Worm (Caenorhabditis elegans): ENCODE measurements around the gene C35D10.17.

DNA sequence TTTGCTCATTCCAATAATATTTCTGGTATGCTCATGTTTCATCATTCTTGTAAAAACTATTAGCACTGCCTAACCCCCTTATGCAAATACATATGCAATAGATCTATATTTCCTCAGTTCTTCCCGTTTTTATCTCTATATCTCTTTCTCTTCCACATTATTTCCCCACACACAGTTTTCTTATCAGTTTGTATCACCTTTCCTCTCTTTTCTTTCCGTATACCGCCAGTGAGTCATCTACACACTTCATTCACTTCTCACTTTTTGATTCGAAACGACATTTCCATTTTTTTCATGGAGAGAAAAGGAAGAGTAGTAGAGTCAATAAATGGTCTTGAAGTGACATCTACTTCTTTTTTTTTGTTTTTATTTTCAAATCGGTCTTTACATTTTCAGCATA is 39.5 kb downstream of the C35D10.17 start:
- TF ChIP-seq pag-3 (tag; optimal IDR thresholded peaks at IDR 0.05; ENCODE audit: borderline replicate concordance) = no peak
- TF ChIP-seq sox-4 (tag; optimal IDR thresholded peaks at IDR 0.05) = no peak
